Worm (Caenorhabditis elegans) whole organism, midembryonic: Measurements from ENCODE around the gene C05C12.5.
"Not testable (repeated sequence)": the region's sequence is repeated elsewhere in the genome, so short reads cannot be mapped to it uniquely, and the experiment has no call there.

Experiments used
- T22C8.4 ChIP-seq: fragments of 200-800 bp; sonication (Bioruptor generic); IDR thresholded peaks from 2 replicates; pipeline ENCODE4 v1.3.6; 2022; ENCODE audit warnings: missing genetic modification characterization, missing compliant biosample characterization
- cog-1 ChIP-seq: sonication (generic microtip); optimal IDR thresholded peaks from 2 replicates; lab custom pipeline; 2016; ENCODE audit warnings: missing genetic modification characterization, missing compliant biosample characterization
- flt-1 ChIP-seq: fragments of 200-800 bp; sonication (Bioruptor generic); IDR thresholded peaks from 2 replicates; pipeline ENCODE4 v1.3.6; 2022; ENCODE audit warnings: missing genetic modification characterization, missing compliant biosample characterization
- klf-2 ChIP-seq: fragments of 200-800 bp; sonication (Bioruptor generic); conservative IDR thresholded peaks from 2 replicates; pipeline ENCODE4 v1.3.6; 2022; ENCODE audit warnings: missing genetic modification reagents, missing genetic modification characterization, missing compliant biosample characterization
- med-1 ChIP-seq: sonication (generic microtip); optimal IDR thresholded peaks from 2 replicates; lab custom pipeline; 2017; ENCODE audit warnings: missing genetic modification characterization, mild to moderate bottlenecking, missing compliant biosample characterization, antibody characterized with exemption, missing genetic modification reagents; ENCODE audit not compliant: insufficient read depth
- ref-1 ChIP-seq: fragments of 200-800 bp; sonication (Bioruptor generic); conservative IDR thresholded peaks from 2 replicates; pipeline ENCODE4 v1.3.6; 2022; ENCODE audit warnings: missing genetic modification reagents, missing genetic modification characterization, missing compliant biosample characterization
- tab-1 ChIP-seq: fragments of 200-800 bp; sonication (Bioruptor generic); IDR thresholded peaks from 2 replicates; pipeline ENCODE4 v1.3.6; 2022; ENCODE audit warnings: missing genetic modification characterization, missing compliant biosample characterization
- ztf-23 ChIP-seq: fragments of 200-800 bp; sonication (Bioruptor generic); IDR thresholded peaks from 2 replicates; pipeline ENCODE4 v1.3.6; 2022; ENCODE audit warnings: missing genetic modification reagents, missing genetic modification characterization, missing compliant biosample characterization
- ztf-29 ChIP-seq: fragments of 200-800 bp; sonication (Bioruptor generic); IDR thresholded peaks from 2 replicates; pipeline ENCODE4 v1.3.6; 2022; ENCODE audit warnings: missing genetic modification reagents, missing genetic modification characterization, missing compliant biosample characterization

Gene C05C12.5

ce11 chrIV:11261535-11261934, 550 bp upstream of the C05C12.5 start, which contains the start of gene F54D1.1:
Gene F54D1.1 (plus strand): TSS chrIV:11261835.
- no peak for TF ChIP-seq tab-1 (GFP tag; lab: Robert Waterston, UW)
- TF ChIP-seq ztf-23 (GFP tag; lab: Robert Waterston, UW) = no peak
- no peak for TF ChIP-seq cog-1 (tag; lab: Kevin White, UChicago)
- no peak for TF ChIP-seq flt-1 (GFP tag; lab: Robert Waterston, UW)
- no peak for TF ChIP-seq T22C8.4 (GFP tag; lab: Robert Waterston, UW)
- TF ChIP-seq klf-2 (GFP tag; lab: Robert Waterston, UW) = no peak
- TF ChIP-seq ztf-29 = no peak
- TF ChIP-seq med-1 (GFP tag; lab: Kevin White, UChicago) = no peak
- no peak for TF ChIP-seq ref-1 (GFP tag; lab: Robert Waterston, UW)

DNA sequence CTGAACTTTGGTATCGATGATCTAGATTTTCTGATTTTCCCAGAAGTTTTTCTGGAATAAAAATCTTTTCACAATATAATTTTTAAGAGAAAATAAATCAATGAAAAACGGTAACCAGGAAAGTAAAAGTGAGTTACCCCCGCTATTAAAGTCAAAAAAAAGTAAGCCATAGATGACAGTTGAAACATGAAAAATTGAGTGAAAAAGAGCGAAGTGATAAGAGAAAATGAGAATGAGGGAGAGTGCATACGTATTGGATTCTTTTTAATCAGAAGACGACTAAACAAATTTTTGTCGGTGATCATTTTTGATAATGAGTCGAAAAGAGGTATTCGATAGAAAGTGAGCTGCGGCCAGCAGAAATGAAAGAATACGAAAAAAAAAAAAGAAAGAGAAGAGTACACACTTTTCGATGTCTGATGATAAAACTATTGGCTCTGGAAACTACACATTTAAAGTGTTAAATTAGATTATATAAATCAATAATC, 1.5 kb downstream of the C05C12.5 start, which contains the start of gene gtl-1:
gtl-1 (minus strand) TSS at position 51 of the 488 bp plus-strand sequence.
- TF ChIP-seq med-1 (GFP tag; lab: Kevin White, UChicago) (no peak), cog-1 (tag; lab: Kevin White, UChicago) (no peak), flt-1 (GFP tag; lab: Robert Waterston, UW) (no peak), ref-1 (GFP tag; lab: Robert Waterston, UW) (no peak), T22C8.4 (GFP tag; lab: Robert Waterston, UW) (no peak), ztf-29 (no peak), ztf-23 (GFP tag; lab: Robert Waterston, UW) (no peak), klf-2 (GFP tag; lab: Robert Waterston, UW) (no peak), tab-1 (GFP tag; lab: Robert Waterston, UW) (no peak)

- TF ChIP-seq flt-1 (GFP tag; lab: Robert Waterston, UW) (no peak), T22C8.4 (GFP tag; lab: Robert Waterston, UW) (no peak), tab-1 (GFP tag; lab: Robert Waterston, UW) (no peak), klf-2 (GFP tag; lab: Robert Waterston, UW) (no peak), med-1 (GFP tag; lab: Kevin White, UChicago) (no peak), cog-1 (tag; lab: Kevin White, UChicago) (no peak), ref-1 (GFP tag; lab: Robert Waterston, UW) (no peak), ztf-29 (no peak), ztf-23 (GFP tag; lab: Robert Waterston, UW) (no peak)
These were observed 3.5 kb downstream of the C05C12.5 start for ce11 chrIV:11257476-11257875.

DNA sequence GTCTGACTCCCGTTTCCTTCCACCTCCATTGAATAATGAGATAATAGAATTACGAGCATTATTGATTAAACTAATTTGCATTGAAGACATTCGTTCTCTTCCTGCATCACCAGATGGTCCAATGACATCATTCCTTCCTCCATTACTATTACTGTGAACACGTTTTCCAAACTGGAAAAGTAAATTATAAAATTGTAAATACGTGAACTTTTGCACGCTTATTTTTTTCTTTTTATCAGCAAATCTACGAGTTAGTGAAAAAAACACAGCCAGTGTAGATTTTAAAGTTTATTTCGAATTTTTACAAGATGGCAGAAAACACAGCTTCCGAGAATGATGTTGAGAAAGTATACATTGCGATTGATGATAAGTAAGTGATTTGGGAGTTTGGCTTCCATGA, 7.3 kb downstream of the C05C12.5 start, which contains the start of gene C05C12.1:
C05C12.1 (plus strand) TSS at position 301 of the 400 bp plus-strand sequence.
- TF ChIP-seq klf-2 (GFP tag; lab: Robert Waterston, UW); ztf-29; med-1 (GFP tag; lab: Kevin White, UChicago): not testable (repeated sequence)

DNA sequence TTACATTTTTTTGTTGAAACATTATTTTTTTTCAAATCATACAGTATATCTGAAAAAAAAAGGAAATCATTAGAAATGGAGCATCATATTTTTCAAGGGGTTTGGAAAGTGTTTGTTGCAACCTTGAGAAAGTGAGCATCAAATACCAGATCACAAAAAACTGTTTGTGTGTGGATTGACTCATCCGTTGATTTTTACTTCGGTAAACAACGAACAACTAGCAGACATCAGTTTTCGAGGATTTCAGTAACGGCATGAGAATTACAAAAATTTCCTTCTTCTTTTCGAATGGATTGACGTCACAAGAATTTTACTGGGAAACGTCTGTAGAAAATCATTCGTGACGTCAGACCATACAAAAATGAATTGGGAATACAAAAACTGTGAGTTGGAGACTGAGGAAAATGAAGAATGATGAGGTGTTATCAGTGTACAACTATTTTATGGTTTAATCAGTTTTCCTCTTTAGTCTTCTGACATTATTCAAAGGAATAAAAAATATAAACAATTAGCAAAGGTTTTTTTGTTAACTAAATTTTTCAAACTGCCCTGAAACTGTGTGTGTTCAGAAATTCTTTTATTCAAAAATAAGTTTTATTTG, 12.9 kb downstream of the C05C12.5 start, which contains the start of gene C05C12.4:
C05C12.4 (minus strand) TSS at position 51 of the 601 bp plus-strand sequence.
- no peak for TF ChIP-seq ztf-23 (GFP tag; lab: Robert Waterston, UW)

DNA sequence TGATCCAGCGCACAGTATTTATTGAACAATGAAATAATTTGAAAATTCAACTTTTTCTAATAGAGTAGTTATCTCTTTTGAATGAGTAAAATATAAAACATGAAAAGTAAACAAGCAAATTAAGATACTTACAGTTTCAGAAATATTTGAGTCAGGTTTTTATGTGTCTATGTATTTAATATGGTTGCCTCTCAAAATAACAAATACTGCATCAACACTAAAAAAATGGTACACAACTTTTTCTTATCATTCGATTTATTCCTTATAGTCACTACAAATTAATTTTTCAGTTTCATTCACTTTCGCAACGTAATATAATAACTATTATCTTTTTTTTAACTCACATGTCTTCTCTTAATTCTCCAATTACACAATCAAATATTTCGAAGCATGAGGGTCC, 13.6 kb downstream of the C05C12.5 start:
- TF ChIP-seq med-1 (GFP tag; lab: Kevin White, UChicago) (no peak), flt-1 (GFP tag; lab: Robert Waterston, UW) (no peak), klf-2 (GFP tag; lab: Robert Waterston, UW) (no peak), tab-1 (GFP tag; lab: Robert Waterston, UW) (no peak), T22C8.4 (GFP tag; lab: Robert Waterston, UW) (no peak), ztf-23 (GFP tag; lab: Robert Waterston, UW) (no peak), ztf-29 (no peak), ref-1 (GFP tag; lab: Robert Waterston, UW) (no peak), cog-1 (tag; lab: Kevin White, UChicago) (no peak)

ce11 chrIV:11241368-11241767, 19.6 kb downstream of the C05C12.5 start, which contains the start of gene C05C12.6:
Gene C05C12.6 (minus strand): TSS chrIV:11241468.
- TF ChIP-seq cog-1 (tag; lab: Kevin White, UChicago) = no peak
- TF ChIP-seq flt-1 (GFP tag; lab: Robert Waterston, UW) = no peak
- no peak for TF ChIP-seq T22C8.4 (GFP tag; lab: Robert Waterston, UW)
- no peak for TF ChIP-seq ztf-23 (GFP tag; lab: Robert Waterston, UW)
- TF ChIP-seq ztf-29 = no peak
- TF ChIP-seq klf-2 (GFP tag; lab: Robert Waterston, UW) = no peak
- no peak for TF ChIP-seq tab-1 (GFP tag; lab: Robert Waterston, UW)
- no peak for TF ChIP-seq med-1 (GFP tag; lab: Kevin White, UChicago)
- no peak for TF ChIP-seq ref-1 (GFP tag; lab: Robert Waterston, UW)

DNA sequence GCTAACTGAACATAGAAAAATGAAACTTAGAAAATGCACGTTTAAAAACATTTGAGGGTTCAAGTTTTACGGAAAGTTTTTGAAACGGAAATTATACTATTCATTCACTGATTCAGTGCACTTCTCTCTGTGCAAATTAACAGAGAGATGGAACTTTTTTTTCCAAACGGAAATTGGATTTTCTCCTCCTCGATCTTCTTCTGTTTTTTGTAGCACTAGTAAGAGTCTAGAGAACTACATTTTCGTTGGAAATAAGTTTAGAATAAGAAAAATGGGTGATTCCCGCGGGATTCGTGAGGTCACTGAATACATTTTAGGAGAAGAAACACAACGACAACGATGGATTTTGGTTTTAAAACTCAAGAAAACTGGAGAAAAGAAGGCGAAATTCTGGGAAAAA, 25.2 kb downstream of the C05C12.5 start:
- TF ChIP-seq ztf-23 (GFP tag; lab: Robert Waterston, UW) (no peak), klf-2 (GFP tag; lab: Robert Waterston, UW) (no peak), ztf-29 (no peak), T22C8.4 (GFP tag; lab: Robert Waterston, UW) (no peak), cog-1 (tag; lab: Kevin White, UChicago) (no peak), tab-1 (GFP tag; lab: Robert Waterston, UW) (no peak), flt-1 (GFP tag; lab: Robert Waterston, UW) (no peak), med-1 (GFP tag; lab: Kevin White, UChicago) (no peak), ref-1 (GFP tag; lab: Robert Waterston, UW) (no peak)

- TF ChIP-seq med-1 (GFP tag; lab: Kevin White, UChicago) = no peak
- no peak for TF ChIP-seq flt-1 (GFP tag; lab: Robert Waterston, UW)
- TF ChIP-seq T22C8.4 (GFP tag; lab: Robert Waterston, UW) = no peak
- no peak for TF ChIP-seq ref-1 (GFP tag; lab: Robert Waterston, UW)
These were observed 29.6 kb downstream of the C05C12.5 start for ce11 chrIV:11231376-11231775.
